Worm (Caenorhabditis elegans): ENCODE measurements around the gene T07A5.7.

ce11 chrIII:10329811-10330210 is 18.9 kb upstream of the T07A5.7 start:
- TF ChIP-seq flt-1 (GFP tag; IDR thresholded peaks at IDR 0.05), result no peak
- no peak for TF ChIP-seq ztf-29 (GFP tag; IDR thresholded peaks at IDR 0.05)
- no peak for TF ChIP-seq ztf-23 (GFP tag; IDR thresholded peaks at IDR 0.05)
- TF ChIP-seq T22C8.4 (GFP tag; IDR thresholded peaks at IDR 0.05), result no peak
- TF ChIP-seq tab-1 (GFP tag; IDR thresholded peaks at IDR 0.05), result no peak
- no peak for TF ChIP-seq med-1 (GFP tag; optimal IDR thresholded peaks at IDR 0.05; ENCODE audit: insufficient read depth)
- no peak for TF ChIP-seq cog-1 (tag; optimal IDR thresholded peaks at IDR 0.05)
- TF ChIP-seq ref-1 (GFP tag; conservative IDR thresholded peaks at IDR 0.05), result no peak
- no peak for TF ChIP-seq klf-2 (GFP tag; conservative IDR thresholded peaks at IDR 0.05)

All from whole organism, midembryonic.